Worm (Caenorhabditis elegans) whole organism, L4/young adult: Measurements from ENCODE around the gene wrt-10.

Experiments used
- W03F9.2 ChIP-seq: fragments of 150-350 bp; optimal IDR thresholded peaks from 2 replicates; lab custom pipeline; 2014; ENCODE audit warnings: missing biosample characterization, missing genetic modification characterization
- dao-5 ChIP-seq: sonication (generic microtip); optimal IDR thresholded peaks from 2 replicates; lab custom pipeline; 2016; ENCODE audit warnings: missing genotype, missing genetic modification characterization, moderate library complexity, missing compliant biosample characterization
- him-1 ChIP-seq: sonication (generic microtip); optimal IDR thresholded peaks from 2 replicates; lab custom pipeline; 2016; ENCODE audit warnings: missing genotype, missing genetic modification reagents, missing genetic modification characterization, missing compliant biosample characterization

DNA sequence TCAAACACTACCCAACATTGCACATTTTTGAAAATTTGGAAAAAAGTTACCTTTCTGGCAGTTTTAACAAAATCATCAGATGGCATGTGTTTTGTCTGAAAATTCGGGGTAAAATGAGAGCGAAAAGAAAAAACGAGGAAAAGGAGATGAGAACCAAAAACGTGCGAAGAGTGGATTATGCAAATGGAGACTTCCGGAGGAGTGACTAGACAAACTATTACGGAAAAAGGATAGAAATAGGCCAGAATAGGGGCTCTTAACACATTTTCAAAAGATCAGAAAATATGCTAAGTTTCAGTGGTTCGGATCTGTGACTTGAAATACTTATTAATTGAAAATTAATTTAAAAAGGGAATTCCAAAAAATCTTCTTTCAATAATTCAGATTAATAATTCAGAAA is 35.0 kb downstream of the wrt-10 start, which contains the start of gene srab-14:
- no peak for TF ChIP-seq dao-5
- TF ChIP-seq W03F9.2: no peak
- no peak for TF ChIP-seq him-1 (tag; lab: Kevin White, UChicago)
